Fruit fly (Drosophila melanogaster) whole organism, embryonic: ENCODE data around the gene Fie.
A peak's percentile ranks its signal among the peaks of the same experiment; 100 is the strongest.

ENCODE experiments used
- Abd-B ChIP-seq: fragments of 200-800 bp; sonication (Bioruptor generic); optimal IDR thresholded peaks from 2 replicates; lab custom pipeline; 2018; ENCODE audit warnings: missing biosample characterization, mild to moderate bottlenecking, missing genetic modification characterization, moderate library complexity
- Antp ChIP-seq: fragments of 200-800 bp; sonication (Bioruptor generic); optimal IDR thresholded peaks from 3 replicates; lab custom pipeline; 2016; ENCODE audit warnings: missing biosample characterization, missing genetic modification characterization
- Awh ChIP-seq: fragments of 200-800 bp; sonication (Bioruptor generic); IDR thresholded peaks from 2 replicates; pipeline ENCODE4, ENCODE4 v1.3.6; 2022; ENCODE audit warnings: missing biosample characterization, missing genetic modification characterization
- CG10274 ChIP-seq: fragments of 200-800 bp; sonication (Bioruptor generic); optimal IDR thresholded peaks from 3 replicates; lab custom pipeline; 2017; ENCODE audit warnings: missing biosample characterization, mild to moderate bottlenecking, missing genetic modification characterization
- CG12769 ChIP-seq: fragments of 200-800 bp; sonication (Bioruptor generic); optimal IDR thresholded peaks from 2 replicates; lab custom pipeline; 2019; ENCODE audit warnings: missing biosample characterization, mild to moderate bottlenecking, missing genetic modification characterization, moderate library complexity
- CG13894 ChIP-seq: fragments of 200-800 bp; sonication (Bioruptor generic); optimal IDR thresholded peaks from 3 replicates; lab custom pipeline; 2018; ENCODE audit warnings: missing biosample characterization, mild to moderate bottlenecking, missing genetic modification characterization, moderate library complexity
- CG14050 ChIP-seq: fragments of 200-800 bp; sonication (Bioruptor generic); IDR thresholded peaks from 3 replicates; pipeline ENCODE4 v1.3.6; 2022; ENCODE audit warnings: missing biosample characterization, missing genetic modification characterization
- CG1602 ChIP-seq: fragments of 200-800 bp; sonication (Bioruptor generic); optimal IDR thresholded peaks from 3 replicates; lab custom pipeline; 2016; ENCODE audit warnings: missing biosample characterization, missing genetic modification characterization
- CG2199 ChIP-seq: fragments of 200-800 bp; sonication (Bioruptor generic); IDR thresholded peaks from 3 replicates; pipeline ENCODE4 v1.3.6; 2022; ENCODE audit warnings: missing biosample characterization, missing genetic modification characterization
- CG31365 ChIP-seq: fragments of 200-800 bp; sonication (Bioruptor generic); optimal IDR thresholded peaks from 2 replicates; lab custom pipeline; 2018; ENCODE audit warnings: missing biosample characterization, mild to moderate bottlenecking, missing genetic modification characterization
- CG32767 ChIP-seq: fragments of 200-800 bp; sonication (Bioruptor generic); IDR thresholded peaks from 2 replicates; pipeline ENCODE4 v1.3.6; 2022; ENCODE audit warnings: missing biosample characterization, missing genetic modification characterization
- CG7372 ChIP-seq: fragments of 200-800 bp; sonication (Bioruptor generic); IDR thresholded peaks from 2 replicates; pipeline ENCODE4 v1.3.6; 2022; ENCODE audit warnings: missing biosample characterization, missing genetic modification characterization
- CG9437 ChIP-seq: fragments of 200-800 bp; sonication (Bioruptor generic); optimal IDR thresholded peaks from 2 replicates; lab custom pipeline; 2018; ENCODE audit warnings: missing biosample characterization, mild to moderate bottlenecking, missing genetic modification characterization
- CG9727 ChIP-seq: fragments of 200-800 bp; sonication (Bioruptor generic); optimal IDR thresholded peaks from 3 replicates; lab custom pipeline; 2017; ENCODE audit warnings: missing biosample characterization, mild to moderate bottlenecking, missing genetic modification characterization
- D ChIP-seq, 2 experiments: fragments of 200-800 bp in 1 of 2; fragments of >200 bp in 1 of 2; sonication (Bioruptor generic) in 1 of 2; optimal IDR thresholded peaks; 2 replicates in 1 of 2; 3 replicates in 1 of 2; lab custom pipeline; 2017; ENCODE audit warnings: mild to moderate bottlenecking in 1 of 2, missing biosample characterization in 1 of 2, missing genetic modification characterization in 1 of 2, missing genetic modification reagents in 1 of 2
- HLH3B ChIP-seq: fragments of 200-800 bp; sonication (Bioruptor generic); IDR thresholded peaks from 2 replicates; pipeline ENCODE4 v1.3.6; 2022; ENCODE audit warnings: missing biosample characterization, missing genetic modification characterization
- Hr39 ChIP-seq: fragments of >200 bp; optimal IDR thresholded peaks from 2 replicates; lab custom pipeline; 2017
- Vsx1 ChIP-seq: fragments of 200-800 bp; sonication (Bioruptor generic); optimal IDR thresholded peaks from 2 replicates; lab custom pipeline; 2017; ENCODE audit warnings: missing biosample characterization, mild to moderate bottlenecking, missing genetic modification characterization, missing genetic modification reagents
- abd-A ChIP-seq: fragments of 200-800 bp; sonication (Bioruptor generic); optimal IDR thresholded peaks from 3 replicates; lab custom pipeline; 2019; ENCODE audit warnings: missing biosample characterization, mild to moderate bottlenecking, missing genetic modification characterization, moderate library complexity
- amos ChIP-seq: fragments of 200-800 bp; sonication (Bioruptor generic); IDR thresholded peaks from 2 replicates; pipeline ENCODE4 v1.3.6; 2022; ENCODE audit warnings: missing biosample characterization, missing genetic modification characterization; ENCODE audit not compliant: partially characterized antibody
- cad ChIP-seq: fragments of >200 bp; optimal IDR thresholded peaks from 2 replicates; lab custom pipeline; 2017; ENCODE audit warnings: missing biosample characterization, missing genetic modification characterization
- cas ChIP-seq: fragments of 200-800 bp; sonication (Bioruptor generic); IDR thresholded peaks from 2 replicates; pipeline ENCODE4 v1.3.6; 2022; ENCODE audit warnings: missing biosample characterization, missing genetic modification characterization
- chinmo ChIP-seq: fragments of 200-800 bp; sonication (Bioruptor generic); IDR thresholded peaks from 4 replicates; pipeline ENCODE4 v1.3.6; 2022; ENCODE audit warnings: missing biosample characterization, missing genetic modification characterization; ENCODE audit not compliant: partially characterized antibody
- chm ChIP-seq: fragments of 200-800 bp; sonication (Bioruptor generic); IDR thresholded peaks from 2 replicates; pipeline ENCODE4 v1.3.6; 2022; ENCODE audit warnings: missing biosample characterization, missing genetic modification characterization
- chn ChIP-seq: fragments of 200-800 bp; sonication (Bioruptor generic); optimal IDR thresholded peaks from 2 replicates; lab custom pipeline; 2016; ENCODE audit warnings: missing biosample characterization, missing genetic modification characterization
- crol ChIP-seq: fragments of 200-800 bp; sonication (Bioruptor generic); IDR thresholded peaks from 2 replicates; pipeline ENCODE4 v1.3.6; 2022; ENCODE audit warnings: missing biosample characterization, missing genetic modification characterization
- disco-r ChIP-seq: fragments of 200-800 bp; sonication (Bioruptor generic); optimal IDR thresholded peaks from 2 replicates; lab custom pipeline; 2016; ENCODE audit warnings: missing biosample characterization, missing genetic modification characterization
- fd64A ChIP-seq: fragments of 200-800 bp; sonication (Bioruptor generic); optimal IDR thresholded peaks from 3 replicates; lab custom pipeline; 2018; ENCODE audit warnings: missing biosample characterization, mild to moderate bottlenecking, missing genetic modification characterization
- jing ChIP-seq: fragments of 200-800 bp; sonication (Bioruptor generic); optimal IDR thresholded peaks from 2 replicates; lab custom pipeline; 2018; ENCODE audit warnings: missing biosample characterization, mild to moderate bottlenecking, missing genetic modification characterization
- lmd ChIP-seq: fragments of 200-800 bp; sonication (Bioruptor generic); IDR thresholded peaks from 2 replicates; pipeline ENCODE4 v1.3.6; 2022; ENCODE audit warnings: missing biosample characterization, missing genetic modification characterization
- oc ChIP-seq: fragments of 200-800 bp; sonication (Bioruptor generic); optimal IDR thresholded peaks from 2 replicates; lab custom pipeline; 2018; ENCODE audit warnings: missing biosample characterization, mild to moderate bottlenecking, missing genetic modification characterization, moderate library complexity
- sd ChIP-seq: fragments of 200-800 bp; sonication (Bioruptor generic); optimal IDR thresholded peaks from 3 replicates; lab custom pipeline; 2018; ENCODE audit warnings: missing biosample characterization, mild to moderate bottlenecking, missing genetic modification characterization, moderate library complexity
- sens ChIP-seq: fragments of 200-800 bp; sonication (Bioruptor generic); peaks from one replicate; lab custom pipeline; 2016; ENCODE audit warnings: missing biosample characterization, missing genetic modification characterization
- ssp ChIP-seq: fragments of 200-800 bp; sonication (Bioruptor generic); IDR thresholded peaks from 2 replicates; pipeline ENCODE4 v1.3.6; 2022; ENCODE audit warnings: missing biosample characterization, missing genetic modification characterization
- tll ChIP-seq, 2 experiments: fragments of 200-800 bp in 1 of 2; fragments of >200 bp in 1 of 2; sonication (Bioruptor generic) in 1 of 2; optimal IDR thresholded peaks; 2 replicates each; lab custom pipeline; 2017 to 2019; ENCODE audit warnings: missing biosample characterization in 2 of 2, missing genetic modification characterization in 2 of 2, mild to moderate bottlenecking in 1 of 2, moderate library complexity in 1 of 2
- vvl ChIP-seq: fragments of 200-800 bp; sonication (Bioruptor generic); IDR thresholded peaks from 2 replicates; pipeline ENCODE4 v1.3.6; 2022; ENCODE audit warnings: missing biosample characterization, missing genetic modification characterization
- z ChIP-seq: fragments of 200-800 bp; sonication (Bioruptor generic); IDR thresholded peaks from 3 replicates; pipeline ENCODE4 v1.3.6; 2022; ENCODE audit warnings: missing biosample characterization, missing genetic modification characterization
- zf30C ChIP-seq: fragments of 200-800 bp; sonication (Bioruptor generic); optimal IDR thresholded peaks from 3 replicates; lab custom pipeline; 2018; ENCODE audit warnings: missing biosample characterization, mild to moderate bottlenecking, missing genetic modification characterization

Fie gene

dm6 chr3L:3848687-3849270 lies 43.6 kb upstream of the Fie start (continued):
- TF ChIP-seq ssp (GFP tag; lab: Robert Waterston, UW): no peak
- no peak for TF ChIP-seq CG10274 (GFP tag; lab: Kevin White, UChicago)
- no peak for TF ChIP-seq lmd (GFP tag; lab: Robert Waterston, UW)
- TF ChIP-seq zf30C (GFP tag; lab: Kevin White, UChicago): no peak
- no peak for TF ChIP-seq chn (GFP tag; lab: Kevin White, UChicago)
- 0 out of 3 replicates have a peak, but pooled peaks have one; percentile 18 for TF ChIP-seq z (GFP tag; lab: Robert Waterston, UW)
- TF ChIP-seq cad (GFP tag; lab: Kevin White, UChicago): peak; percentile 39
- no peak for TF ChIP-seq disco-r (GFP tag; lab: Kevin White, UChicago)
- no peak for TF ChIP-seq CG9727 (GFP tag; lab: Kevin White, UChicago)
- peak; percentile 97 for TF ChIP-seq D (optimal IDR thresholded peaks at IDR 0.05; lab: Kevin White, UChicago)
- TF ChIP-seq D (GFP tag; optimal IDR thresholded peaks at IDR 0.05; lab: Kevin White, UChicago): no peak
- TF ChIP-seq jing (GFP tag; lab: Kevin White, UChicago): no peak
- TF ChIP-seq CG14050 (GFP tag; lab: Robert Waterston, UW): no peak
- TF ChIP-seq fd64A (GFP tag; lab: Kevin White, UChicago): no peak
- TF ChIP-seq CG31365 (tag; lab: Kevin White, UChicago): no peak
- TF ChIP-seq sens (GFP tag; lab: Kevin White, UChicago): peak; percentile 28
- no peak for TF ChIP-seq crol (GFP tag; lab: Robert Waterston, UW)
- no peak for TF ChIP-seq CG7372 (GFP tag; lab: Robert Waterston, UW)
- TF ChIP-seq CG1602 (GFP tag; lab: Kevin White, UChicago): no peak
- TF ChIP-seq CG32767: no peak
- TF ChIP-seq amos (GFP tag; lab: Robert Waterston, UW): no peak
- TF ChIP-seq tll (GFP tag; optimal IDR thresholded peaks at IDR 0.05; lab: Kevin White, UChicago): peak in 1 of 2 experiments; percentile 93
- TF ChIP-seq, all 482 proteins: peak for 8

DNA sequence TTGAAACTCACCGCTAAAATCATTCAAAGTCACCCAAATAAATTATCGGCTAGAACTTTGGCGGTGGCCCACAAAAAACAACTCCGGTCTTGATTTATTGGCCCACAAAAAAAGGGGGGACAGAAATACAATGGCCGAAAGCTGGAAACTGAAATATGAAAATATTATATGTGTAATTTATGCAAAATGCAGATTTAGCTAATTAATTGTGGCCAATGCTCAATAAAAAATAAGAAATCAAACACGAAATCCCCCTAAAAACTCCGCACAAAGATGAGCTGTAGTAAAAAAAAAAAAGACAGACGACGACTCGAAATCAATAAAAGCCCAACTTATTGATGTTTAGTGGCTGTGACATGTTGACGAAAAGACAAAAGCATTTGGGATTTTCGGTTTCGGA lies 42.6 kb upstream of the Fie start:
- peak; percentile 45 for TF ChIP-seq oc (tag; lab: Kevin White, UChicago)
- TF ChIP-seq Awh (GFP tag; lab: Robert Waterston, UW): peak; percentile 90
- peak; percentile 79 for TF ChIP-seq abd-A (tag; lab: Kevin White, UChicago)
- peak; percentile 59; the same call in 1 of the 2 replicates for TF ChIP-seq vvl (GFP tag; lab: Robert Waterston, UW)
- 0 out of 4 replicates have a peak, but pooled peaks have one; percentile 51 for TF ChIP-seq chinmo (GFP tag; lab: Robert Waterston, UW)
- no peak for TF ChIP-seq chm
- peak; percentile 8 for TF ChIP-seq Vsx1 (GFP tag; lab: Kevin White, UChicago)
- no peak for TF ChIP-seq HLH3B (GFP tag; lab: Robert Waterston, UW)

DNA sequence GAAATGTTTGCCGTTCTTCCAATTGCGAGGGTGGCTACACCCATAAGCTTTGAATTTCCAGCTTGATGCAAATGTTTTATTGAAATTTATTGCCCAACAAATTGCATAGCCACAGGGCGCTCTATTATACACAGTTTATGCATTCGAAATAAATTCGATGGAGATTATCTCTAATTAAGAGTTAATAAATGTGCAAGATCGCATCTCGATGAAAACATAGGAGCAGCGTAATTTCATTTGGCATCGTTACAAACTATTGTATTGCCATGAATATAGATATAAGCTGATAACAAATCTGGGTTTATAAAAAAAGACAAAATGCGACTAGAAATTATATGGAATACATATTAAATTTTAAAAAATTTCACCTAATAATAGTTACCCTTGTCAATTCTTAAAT lies 41.9 kb upstream of the Fie start:
- TF ChIP-seq cas (GFP tag; lab: Robert Waterston, UW) (no peak), Awh (GFP tag; lab: Robert Waterston, UW) (peak; percentile 95), CG9437 (no peak), CG2199 (GFP tag; lab: Robert Waterston, UW) (no peak), Antp (GFP tag; lab: Kevin White, UChicago) (no peak), vvl (GFP tag; lab: Robert Waterston, UW) (peak; percentile 11; the same call in 1 of the 2 replicates)

DNA sequence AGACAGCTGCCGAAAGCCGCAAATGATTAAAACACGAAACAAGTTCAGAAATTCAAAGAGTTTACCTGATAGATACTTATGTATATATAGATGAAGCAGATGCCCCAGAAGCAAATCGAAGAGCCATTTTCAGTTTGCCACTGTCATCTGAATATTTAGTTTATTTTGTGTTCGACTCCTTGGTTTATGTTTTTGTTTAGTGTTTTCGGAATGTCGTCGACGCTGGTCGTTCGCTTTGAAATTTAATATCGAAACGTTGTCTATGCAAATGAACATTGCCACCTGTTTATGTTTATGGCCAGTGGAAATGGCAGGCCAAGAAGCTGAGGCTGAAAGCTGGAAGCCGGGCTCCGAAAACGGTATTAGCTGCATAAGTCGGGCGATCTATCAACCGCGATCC lies 41.3 kb upstream of the Fie start:
- peak; percentile 58 for TF ChIP-seq CG12769 (tag; lab: Kevin White, UChicago)
- no peak for TF ChIP-seq Hr39 (lab: Kevin White, UChicago)
- TF ChIP-seq CG13894 (tag; lab: Kevin White, UChicago): peak; percentile 64
- no peak for TF ChIP-seq Vsx1 (GFP tag; lab: Kevin White, UChicago)
- TF ChIP-seq Abd-B (GFP tag; lab: Kevin White, UChicago): no peak
- TF ChIP-seq vvl (GFP tag; lab: Robert Waterston, UW): peak; percentile 63; the same call in 1 of the 2 replicates
- TF ChIP-seq chinmo (GFP tag; lab: Robert Waterston, UW): 0 out of 4 replicates have a peak, but pooled peaks have one; percentile 67
- TF ChIP-seq sd (tag; lab: Kevin White, UChicago): peak; percentile 75
- peak; percentile 76 for TF ChIP-seq abd-A (tag; lab: Kevin White, UChicago)
